Fruit fly (Drosophila melanogaster): ENCODE measurements around the gene Lip2.

DNA sequence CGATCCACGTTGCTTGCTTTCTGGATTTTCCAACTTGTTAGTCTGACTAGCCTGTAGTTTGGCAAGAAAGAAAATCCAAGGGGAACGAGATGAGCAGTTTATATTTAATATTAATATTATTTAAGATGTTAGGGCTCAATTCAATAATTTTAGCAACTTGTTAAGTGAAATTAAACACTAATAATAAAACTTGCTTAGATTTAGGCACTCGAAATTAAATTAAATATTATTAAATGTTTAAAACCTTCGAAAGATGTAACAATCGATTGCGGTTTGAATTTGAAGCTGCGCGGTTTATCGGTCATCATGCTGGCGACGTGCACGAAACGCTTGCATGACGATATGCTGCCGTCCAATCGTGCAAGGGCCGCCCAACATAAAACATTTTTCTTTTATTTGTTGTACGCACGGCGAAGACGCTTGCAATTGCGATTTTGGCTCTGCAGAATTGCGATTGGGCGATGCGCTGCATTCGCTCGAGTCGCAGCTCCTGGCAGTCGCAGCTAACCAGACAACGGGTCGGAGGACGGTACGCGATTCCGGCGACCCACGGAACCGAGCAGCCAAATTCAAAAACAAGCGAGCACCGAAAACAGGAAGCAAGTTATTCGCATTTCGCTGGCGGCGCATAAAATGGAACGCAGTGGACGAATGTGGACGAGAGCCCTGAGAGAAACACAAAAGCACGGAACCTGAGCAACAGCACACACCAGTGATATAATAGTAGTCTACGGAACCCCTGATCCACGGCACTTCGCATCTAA lies 27.9 kb upstream of the Lip2 start, which contains the start of the genes Vha16-5 and CG12299:
- TF ChIP-seq esn (GFP tag; optimal IDR thresholded peaks at IDR 0.05) (peak; percentile 82), Lpt (GFP tag; optimal IDR thresholded peaks at IDR 0.05) (no peak), CG8119 (GFP tag; IDR thresholded peaks at IDR 0.05) (0 out of 3 replicates have a peak, but pooled peaks have one; percentile 12), Ets21C (GFP tag; optimal IDR thresholded peaks at IDR 0.05) (peak; percentile 65), dsx (GFP tag; optimal IDR thresholded peaks at IDR 0.05; ENCODE audit: poor library complexity, severe bottlenecking) (no peak), Blimp-1 (GFP tag; optimal IDR thresholded peaks at IDR 0.05) (no peak), CG34406 (GFP tag; optimal IDR thresholded peaks at IDR 0.05) (peak; percentile 48), lz (GFP tag; optimal IDR thresholded peaks at IDR 0.05) (peak; percentile 79), CG6276 (GFP tag; optimal IDR thresholded peaks at IDR 0.05) (no peak), OdsH (GFP tag; optimal IDR thresholded peaks at IDR 0.05) (no peak), CG3919 (GFP tag; optimal IDR thresholded peaks at IDR 0.05) (peak; percentile 86), CG6808 (GFP tag; optimal IDR thresholded peaks at IDR 0.05) (no peak), salr (GFP tag; optimal IDR thresholded peaks at IDR 0.05) (no peak)
